Fruit fly (Drosophila melanogaster): ENCODE measurements around the gene shop.

The shop gene

dm6 chrX:18883999-18884671, 35.8 kb upstream of the shop start, which contains the start of gene CG7332 (continued):
- TF ChIP-seq crp (GFP tag; optimal IDR thresholded peaks at IDR 0.05) (no peak), CG7745 (tag; optimal IDR thresholded peaks at IDR 0.05) (no peak), CG2202 (tag; optimal IDR thresholded peaks at IDR 0.05) (no peak)

dm6 chrX:18869489-18870132, 21.2 kb upstream of the shop start:
- TF ChIP-seq Hr51 (GFP tag; optimal IDR thresholded peaks at IDR 0.05), result peak in 1 of 2 experiments; percentile 67
- no peak for TF ChIP-seq Lhr (GFP tag; optimal IDR thresholded peaks at IDR 0.05)
- TF ChIP-seq dysf (GFP tag; IDR thresholded peaks at IDR 0.05), result peak; percentile 66; the same call in 2 of the 3 replicates
- no peak for TF ChIP-seq CG7745 (tag; optimal IDR thresholded peaks at IDR 0.05)
- peak; percentile 27; the same call in 1 of the 2 replicates for TF ChIP-seq CG9215 (GFP tag; IDR thresholded peaks at IDR 0.05)
- no peak for TF ChIP-seq TFAM (GFP tag; optimal IDR thresholded peaks at IDR 0.05)
- TF ChIP-seq tll (GFP tag; optimal IDR thresholded peaks at IDR 0.05), result no peak
- no peak for TF ChIP-seq Poxn (GFP tag; IDR thresholded peaks at IDR 0.05)
- peak; percentile 37 for TF ChIP-seq BtbVII (GFP tag; optimal IDR thresholded peaks at IDR 0.05)
- TF ChIP-seq CG8924 (tag; optimal IDR thresholded peaks at IDR 0.05), result no peak
- 0 out of 3 replicates have a peak, but pooled peaks have one; percentile 38 for TF ChIP-seq Optix (GFP tag; IDR thresholded peaks at IDR 0.05)
- no peak for TF ChIP-seq Hmr (GFP tag; optimal IDR thresholded peaks at IDR 0.05)
- peak; percentile 50 for TF ChIP-seq CG18764 (GFP tag; optimal IDR thresholded peaks at IDR 0.05)
- no peak for TF ChIP-seq CG33557 (GFP tag; optimal IDR thresholded peaks at IDR 0.05)
- peak in 1 of 2 experiments; percentile 52 for TF ChIP-seq Hr78 (GFP tag; optimal IDR thresholded peaks at IDR 0.05)
- TF ChIP-seq CG1603 (tag; optimal IDR thresholded peaks at IDR 0.05), result no peak
- peak; percentile 35 for TF ChIP-seq slp2 (GFP tag; optimal IDR thresholded peaks at IDR 0.05)
- peak; percentile 59; the same call in 1 of the 2 replicates for TF ChIP-seq CG11247 (GFP tag; IDR thresholded peaks at IDR 0.05)
- no peak for TF ChIP-seq CG16779 (GFP tag; IDR thresholded peaks at IDR 0.05)
- TF ChIP-seq Nf-YA (GFP tag; IDR thresholded peaks at IDR 0.05), result 0 out of 2 replicates have a peak, but pooled peaks have one; percentile 35
- no peak for TF ChIP-seq D (optimal IDR thresholded peaks at IDR 0.05)
- TF ChIP-seq D (GFP tag; optimal IDR thresholded peaks at IDR 0.05), result peak; percentile 39
- TF ChIP-seq CG4282 (GFP tag; optimal IDR thresholded peaks at IDR 0.05), result no peak
- peak; percentile 49; the same call in 1 of the 3 replicates for TF ChIP-seq zfh1 (GFP tag; IDR thresholded peaks at IDR 0.05)
- TF ChIP-seq CG1792 (GFP tag; optimal IDR thresholded peaks at IDR 0.05), result peak; percentile 13
- TF ChIP-seq pb (GFP tag; optimal IDR thresholded peaks at IDR 0.05), result peak; percentile 46
- TF ChIP-seq crc (GFP tag; optimal IDR thresholded peaks at IDR 0.05), result peak; percentile 19
- no peak for TF ChIP-seq CHES-1-like (GFP tag; optimal IDR thresholded peaks at IDR 0.05)
- no peak for TF ChIP-seq CG15479 (GFP tag; optimal IDR thresholded peaks at IDR 0.05)
- TF ChIP-seq bbx (GFP tag; IDR thresholded peaks at IDR 0.05; ENCODE audit: partially characterized antibody), result no peak
- peak; percentile 20 for TF ChIP-seq CG18599 (GFP tag; optimal IDR thresholded peaks at IDR 0.05)
- TF ChIP-seq CG18619 (GFP tag; optimal IDR thresholded peaks at IDR 0.05), result peak; percentile 37
- TF ChIP-seq CG18476 (GFP tag; optimal IDR thresholded peaks at IDR 0.05), result no peak
- TF ChIP-seq CG4730 (GFP tag; IDR thresholded peaks at IDR 0.05), result no peak; the same call in 1 of the 2 replicates
- TF ChIP-seq CG1647 (GFP tag; optimal IDR thresholded peaks at IDR 0.05), result no peak
- no peak for TF ChIP-seq Stat92E (GFP tag; optimal IDR thresholded peaks at IDR 0.05)
- peak; percentile 33 to 56 for TF ChIP-seq dpn (GFP tag; optimal IDR thresholded peaks at IDR 0.05)
- peak; percentile 57 for TF ChIP-seq Sox102F (GFP tag; optimal IDR thresholded peaks at IDR 0.05)
- 0 out of 2 replicates have a peak, but pooled peaks have one; percentile 28 for TF ChIP-seq ssp (GFP tag; IDR thresholded peaks at IDR 0.05)
- TF ChIP-seq HLH54F (GFP tag; optimal IDR thresholded peaks at IDR 0.05), result peak; percentile 7
- peak; percentile 42; the same call in 1 of the 2 replicates for TF ChIP-seq ap (GFP tag; IDR thresholded peaks at IDR 0.05)
- TF ChIP-seq CG14667 (GFP tag; IDR thresholded peaks at IDR 0.05), result peak; percentile 66
- no peak for TF ChIP-seq CG13123 (GFP tag; optimal IDR thresholded peaks at IDR 0.05)
